Fruit fly (Drosophila melanogaster) whole organism, embryonic: Measurements from ENCODE around the gene CG10793.

Experiments
- Adf1 ChIP-seq: fragments of 200-800 bp; sonication (Bioruptor generic); IDR thresholded peaks from 2 replicates; pipeline ENCODE4 v1.3.6; 2022; ENCODE audit warnings: missing biosample characterization, missing genetic modification characterization
- Aef1 ChIP-seq: fragments of 200-800 bp; sonication (Bioruptor generic); IDR thresholded peaks from 3 replicates; pipeline ENCODE4 v1.3.6; 2022; ENCODE audit warnings: missing biosample characterization, missing genetic modification characterization
- CG10543 ChIP-seq: fragments of 200-800 bp; sonication (Bioruptor generic); optimal IDR thresholded peaks from 3 replicates; lab custom pipeline; 2017; ENCODE audit warnings: missing biosample characterization, mild to moderate bottlenecking, missing genetic modification characterization, moderate library complexity
- CG14014 ChIP-seq: fragments of 200-800 bp; sonication (Bioruptor generic); IDR thresholded peaks from 2 replicates; pipeline ENCODE4 v1.3.6; 2022; ENCODE audit warnings: missing biosample characterization, missing genetic modification characterization
- CG17359 ChIP-seq: fragments of 200-800 bp; sonication (Bioruptor generic); optimal IDR thresholded peaks from 3 replicates; lab custom pipeline; 2018; ENCODE audit warnings: missing biosample characterization, mild to moderate bottlenecking, missing genetic modification characterization, moderate library complexity
- CG17361 ChIP-seq: fragments of 200-800 bp; sonication (Bioruptor generic); IDR thresholded peaks from 3 replicates; pipeline ENCODE4 v1.3.6; 2022; ENCODE audit warnings: missing biosample characterization, missing genetic modification characterization
- CG17385 ChIP-seq: fragments of 200-800 bp; sonication (Bioruptor generic); optimal IDR thresholded peaks from 3 replicates; lab custom pipeline; 2018; ENCODE audit warnings: missing biosample characterization, mild to moderate bottlenecking, missing genetic modification characterization
- CG18476 ChIP-seq: fragments of 200-800 bp; sonication (Bioruptor generic); optimal IDR thresholded peaks from 2 replicates; lab custom pipeline; 2016; ENCODE audit warnings: missing biosample characterization, mild to moderate bottlenecking, missing genetic modification characterization
- CG2116 ChIP-seq: fragments of 200-800 bp; sonication (Bioruptor generic); optimal IDR thresholded peaks from 3 replicates; lab custom pipeline; 2018; ENCODE audit warnings: missing biosample characterization, mild to moderate bottlenecking, missing genetic modification characterization
- CG3281 ChIP-seq: fragments of 200-800 bp; sonication (Bioruptor generic); optimal IDR thresholded peaks from 3 replicates; lab custom pipeline; 2017; ENCODE audit warnings: missing biosample characterization, mild to moderate bottlenecking, missing genetic modification characterization
- CG34422 ChIP-seq: fragments of 200-800 bp; sonication (Bioruptor generic); IDR thresholded peaks from 3 replicates; pipeline ENCODE4 v1.3.6; 2022; ENCODE audit warnings: missing biosample characterization, missing genetic modification characterization
- CG4360 ChIP-seq: fragments of 200-800 bp; sonication (Bioruptor generic); IDR thresholded peaks from 2 replicates; pipeline ENCODE4 v1.3.6; 2022; ENCODE audit warnings: missing biosample characterization, missing genetic modification characterization
- CG4424 ChIP-seq: fragments of 200-800 bp; sonication (Bioruptor generic); optimal IDR thresholded peaks from 3 replicates; lab custom pipeline; 2016; ENCODE audit warnings: missing biosample characterization, missing genetic modification characterization
- CG5245 ChIP-seq: fragments of 200-800 bp; sonication (Bioruptor generic); optimal IDR thresholded peaks from 3 replicates; lab custom pipeline; 2016; ENCODE audit warnings: missing biosample characterization, missing genetic modification characterization
- CG6272 ChIP-seq: fragments of 200-800 bp; sonication (Bioruptor generic); IDR thresholded peaks from 2 replicates; pipeline ENCODE4 v1.3.6; 2022; ENCODE audit warnings: missing biosample characterization, missing genetic modification characterization
- CG6654 ChIP-seq: fragments of 200-800 bp; sonication (Bioruptor generic); optimal IDR thresholded peaks from 2 replicates; lab custom pipeline; 2017; ENCODE audit warnings: missing biosample characterization, mild to moderate bottlenecking, missing genetic modification characterization
- Dip3 ChIP-seq: fragments of 200-800 bp; sonication (Bioruptor generic); optimal IDR thresholded peaks from 3 replicates; lab custom pipeline; 2016; ENCODE audit warnings: missing biosample characterization, missing genetic modification characterization
- Hr51 ChIP-seq, 2 experiments: fragments of 200-800 bp; sonication (Bioruptor generic); optimal IDR thresholded peaks; 2 replicates in 1 of 2; 3 replicates in 1 of 2; lab custom pipeline; 2016 to 2018; ENCODE audit warnings: missing biosample characterization in 2 of 2, missing genetic modification characterization in 2 of 2, mild to moderate bottlenecking in 1 of 2, moderate library complexity in 1 of 2
- Jarid2 ChIP-seq: fragments of 200-800 bp; sonication (Bioruptor generic); optimal IDR thresholded peaks from 3 replicates; lab custom pipeline; 2017; ENCODE audit warnings: mild to moderate bottlenecking, missing biosample characterization, missing genetic modification reagents, missing genetic modification characterization
- Med ChIP-seq: fragments of 200-800 bp; sonication (Bioruptor generic); peaks from one replicate; lab custom pipeline; 2016; ENCODE audit warnings: missing biosample characterization, missing genetic modification characterization, mild to moderate bottlenecking, inconsistent platforms, moderate library complexity
- Mes4 ChIP-seq: fragments of 200-800 bp; sonication (Bioruptor generic); optimal IDR thresholded peaks from 2 replicates; lab custom pipeline; 2016; ENCODE audit warnings: missing biosample characterization, missing genetic modification characterization
- Rfx ChIP-seq: fragments of 200-800 bp; sonication (Bioruptor generic); IDR thresholded peaks from 2 replicates; pipeline ENCODE4 v1.3.6; 2022; ENCODE audit warnings: missing biosample characterization, missing genetic modification characterization
- cg ChIP-seq: fragments of 200-800 bp; sonication (Bioruptor generic); optimal IDR thresholded peaks from 3 replicates; lab custom pipeline; 2019; ENCODE audit warnings: missing biosample characterization, mild to moderate bottlenecking, missing genetic modification characterization, moderate library complexity
- crol ChIP-seq: fragments of 200-800 bp; sonication (Bioruptor generic); IDR thresholded peaks from 2 replicates; pipeline ENCODE4 v1.3.6; 2022; ENCODE audit warnings: missing biosample characterization, missing genetic modification characterization
- dmrt99B ChIP-seq: fragments of 200-800 bp; sonication (Bioruptor generic); optimal IDR thresholded peaks from 2 replicates; lab custom pipeline; 2018; ENCODE audit warnings: missing biosample characterization, mild to moderate bottlenecking, missing genetic modification characterization, moderate library complexity
- ems ChIP-seq: fragments of 200-800 bp; sonication (Bioruptor generic); optimal IDR thresholded peaks from 3 replicates; lab custom pipeline; 2016; ENCODE audit warnings: missing biosample characterization, missing genetic modification characterization
- eve ChIP-seq, 2 experiments: fragments of >200 bp; optimal IDR thresholded peaks; 2 replicates each; lab custom pipeline; 2017; ENCODE audit warnings: missing biosample characterization in 2 of 2, missing genetic modification characterization in 2 of 2
- exex ChIP-seq: fragments of 200-800 bp; sonication (Bioruptor generic); optimal IDR thresholded peaks from 4 replicates; lab custom pipeline; 2018; ENCODE audit warnings: missing biosample characterization, mild to moderate bottlenecking, missing genetic modification characterization, moderate library complexity
- gro ChIP-seq: fragments of 200-800 bp; sonication (Bioruptor generic); optimal IDR thresholded peaks from 2 replicates; lab custom pipeline; 2016; ENCODE audit warnings: missing biosample characterization, missing genetic modification characterization
- hkb ChIP-seq, 2 experiments: fragments of 200-800 bp in 1 of 2; fragments of >200 bp in 1 of 2; sonication (Bioruptor generic) in 1 of 2; IDR thresholded peaks in 1 of 2; optimal IDR thresholded peaks in 1 of 2; 2 replicates each; pipeline versions ENCODE4 v1.3.6 to Lab custom; 2017 to 2022; ENCODE audit warnings: missing biosample characterization in 1 of 2, missing genetic modification characterization in 1 of 2
- inv ChIP-seq: fragments of 200-800 bp; sonication (Bioruptor generic); IDR thresholded peaks from 2 replicates; pipeline ENCODE4 v1.3.6; 2022; ENCODE audit warnings: missing biosample characterization, missing genetic modification characterization; ENCODE audit not compliant: partially characterized antibody
- lilli ChIP-seq: fragments of 200-800 bp; sonication (Bioruptor generic); optimal IDR thresholded peaks from 3 replicates; lab custom pipeline; 2016; ENCODE audit warnings: missing biosample characterization, missing genetic modification characterization
- nmo ChIP-seq: fragments of 200-800 bp; sonication (Bioruptor generic); optimal IDR thresholded peaks from 2 replicates; lab custom pipeline; 2018; ENCODE audit warnings: missing biosample characterization, mild to moderate bottlenecking, missing genetic modification characterization, moderate library complexity
- odd ChIP-seq: fragments of 200-800 bp; sonication (Bioruptor generic); optimal IDR thresholded peaks from 2 replicates; lab custom pipeline; 2017; ENCODE audit warnings: missing biosample characterization, mild to moderate bottlenecking, missing genetic modification characterization
- org-1 ChIP-seq: fragments of 200-800 bp; sonication (Bioruptor generic); optimal IDR thresholded peaks from 2 replicates; lab custom pipeline; 2017; ENCODE audit warnings: missing biosample characterization, missing genetic modification characterization
- pan ChIP-seq, 4 experiments: fragments of >200 bp in 3 of 4; fragments of 200-800 bp in 1 of 4; sonication (Bioruptor generic) in 1 of 4; optimal IDR thresholded peaks in 3 of 4; IDR thresholded peaks in 1 of 4; 2 replicates each; pipeline versions ENCODE4 v1.3.6 to Lab custom; 2017 to 2022; ENCODE audit warnings: missing biosample characterization in 2 of 4, missing genetic modification characterization in 2 of 4, mixed read lengths in 1 of 4
- sc ChIP-seq, 3 experiments: fragments of >200 bp in 2 of 3; fragments of 200-800 bp in 1 of 3; sonication (Bioruptor generic) in 1 of 3; optimal IDR thresholded peaks; 2 replicates in 2 of 3; 3 replicates in 1 of 3; lab custom pipeline; 2017; ENCODE audit warnings: mild to moderate bottlenecking in 1 of 3, missing biosample characterization in 1 of 3, missing genetic modification characterization in 1 of 3, missing genetic modification reagents in 1 of 3
- sens ChIP-seq: fragments of 200-800 bp; sonication (Bioruptor generic); peaks from one replicate; lab custom pipeline; 2016; ENCODE audit warnings: missing biosample characterization, missing genetic modification characterization
- sens-2 ChIP-seq: fragments of 200-800 bp; sonication (Bioruptor generic); IDR thresholded peaks from 2 replicates; pipeline ENCODE4 v1.3.6; 2022; ENCODE audit warnings: missing biosample characterization, missing genetic modification characterization
- sisA ChIP-seq: fragments of 200-800 bp; sonication (Bioruptor generic); IDR thresholded peaks from 2 replicates; pipeline ENCODE4 v1.3.6; 2022; ENCODE audit warnings: missing biosample characterization, missing genetic modification characterization
- ssp ChIP-seq: fragments of 200-800 bp; sonication (Bioruptor generic); IDR thresholded peaks from 2 replicates; pipeline ENCODE4 v1.3.6; 2022; ENCODE audit warnings: missing biosample characterization, missing genetic modification characterization
- stc ChIP-seq: fragments of 200-800 bp; sonication (Bioruptor generic); IDR thresholded peaks from 2 replicates; pipeline ENCODE4 v1.3.6; 2022; ENCODE audit warnings: missing biosample characterization, missing genetic modification characterization
- tap ChIP-seq: fragments of 200-800 bp; optimal IDR thresholded peaks from 3 replicates; lab custom pipeline; 2019; ENCODE audit warnings: missing biosample characterization, mild to moderate bottlenecking, missing genetic modification characterization, moderate library complexity
- twi ChIP-seq: fragments of 200-800 bp; optimal IDR thresholded peaks from 2 replicates; lab custom pipeline; 2019; ENCODE audit warnings: missing biosample characterization, mild to moderate bottlenecking, missing genetic modification characterization, moderate library complexity
- wor ChIP-seq: fragments of 200-800 bp; sonication (Bioruptor generic); IDR thresholded peaks from 2 replicates; pipeline ENCODE4 v1.3.6; 2022; ENCODE audit warnings: missing biosample characterization, missing genetic modification characterization

The CG10793 gene

dm6 chrX:3291071-3291660 is 25.0 kb downstream of the CG10793 start:
- TF ChIP-seq stc (GFP tag; lab: Robert Waterston, UW) (no peak), pan (optimal IDR thresholded peaks at IDR 0.05; lab: Kevin White, UChicago) (no peak), pan (GFP tag; optimal IDR thresholded peaks at IDR 0.05 in 1 of 2, IDR thresholded peaks at IDR 0.05 in 1 of 2) (no peak), org-1 (GFP tag; lab: Kevin White, UChicago) (no peak), CG5245 (GFP tag; lab: Kevin White, UChicago) (no peak), Aef1 (GFP tag; lab: Robert Waterston, UW) (peak; percentile 21; the same call in 1 of the 3 replicates), CG17385 (GFP tag; lab: Kevin White, UChicago) (peak; percentile 17), crol (0 out of 2 replicates have a peak, but pooled peaks have one; percentile 15), CG4360 (peak; percentile 75), Adf1 (peak; percentile 90), Med (GFP tag; lab: Kevin White, UChicago) (peak; percentile 23), cg (peak; percentile 36)

- TF ChIP-seq lilli (peak; percentile 1), CG6272 (GFP tag; lab: Robert Waterston, UW) (peak; percentile 30; the same call in 1 of the 2 replicates), twi (tag; lab: Kevin White, UChicago) (no peak), Rfx (GFP tag; lab: Robert Waterston, UW) (0 out of 2 replicates have a peak, but pooled peaks have one; percentile 22), sisA (GFP tag; lab: Robert Waterston, UW) (peak; percentile 28; the same call in 1 of the 2 replicates), CG34422 (GFP tag; lab: Robert Waterston, UW) (peak; percentile 47; the same call in 1 of the 3 replicates), CG2116 (GFP tag; lab: Kevin White, UChicago) (peak; percentile 11), CG18476 (GFP tag; lab: Kevin White, UChicago) (no peak), wor (GFP tag; lab: Robert Waterston, UW) (peak; percentile 32; the same call in 1 of the 2 replicates), CG14014 (GFP tag; lab: Robert Waterston, UW) (0 out of 2 replicates have a peak, but pooled peaks have one; percentile 11), odd (GFP tag; lab: Kevin White, UChicago) (peak; percentile 19), sens-2 (GFP tag; lab: Robert Waterston, UW) (peak; percentile 42; the same call in 1 of the 2 replicates), cg (peak; percentile 69), sc (optimal IDR thresholded peaks at IDR 0.05; lab: Kevin White, UChicago) (no peak), sc (GFP tag; optimal IDR thresholded peaks at IDR 0.05; lab: Kevin White, UChicago) (peak; percentile 17), CG6654 (GFP tag; lab: Kevin White, UChicago) (no peak), CG17361 (peak; percentile 69; the same call in 2 of the 3 replicates), CG10543 (peak; percentile 7), Mes4 (GFP tag; lab: Kevin White, UChicago) (no peak), dmrt99B (peak; percentile 52), Jarid2 (GFP tag; lab: Kevin White, UChicago) (peak; percentile 90), CG17359 (tag; lab: Kevin White, UChicago) (peak; percentile 39), eve (GFP tag; optimal IDR thresholded peaks at IDR 0.05; lab: Kevin White, UChicago) (peak in 1 of 2 experiments; percentile 90), Hr51 (GFP tag; optimal IDR thresholded peaks at IDR 0.05; lab: Kevin White, UChicago) (peak in 1 of 2 experiments; percentile 50), CG4424 (peak; percentile 32), gro (GFP tag; lab: Kevin White, UChicago) (no peak), tap (tag; lab: Kevin White, UChicago) (no peak), sens (peak; percentile 87), hkb (optimal IDR thresholded peaks at IDR 0.05; lab: Kevin White, UChicago) (no peak), hkb (GFP tag; IDR thresholded peaks at IDR 0.05; lab: Robert Waterston, UW) (peak; percentile 31; the same call in 1 of the 2 replicates), CG3281 (peak; percentile 54), inv (GFP tag; lab: Robert Waterston, UW) (no peak), nmo (GFP tag; lab: Kevin White, UChicago) (peak; percentile 56), exex (tag; lab: Kevin White, UChicago) (no peak), ems (GFP tag; lab: Kevin White, UChicago) (peak; percentile 8), ssp (GFP tag; lab: Robert Waterston, UW) (0 out of 2 replicates have a peak, but pooled peaks have one; percentile 9), Dip3 (GFP tag; lab: Kevin White, UChicago) (no peak)
Measured at dm6 chrX:3288909-3289706, 27.1 kb downstream of the CG10793 start.
